Fruit fly (Drosophila melanogaster): ENCODE results near the gene Irk3.

DNA sequence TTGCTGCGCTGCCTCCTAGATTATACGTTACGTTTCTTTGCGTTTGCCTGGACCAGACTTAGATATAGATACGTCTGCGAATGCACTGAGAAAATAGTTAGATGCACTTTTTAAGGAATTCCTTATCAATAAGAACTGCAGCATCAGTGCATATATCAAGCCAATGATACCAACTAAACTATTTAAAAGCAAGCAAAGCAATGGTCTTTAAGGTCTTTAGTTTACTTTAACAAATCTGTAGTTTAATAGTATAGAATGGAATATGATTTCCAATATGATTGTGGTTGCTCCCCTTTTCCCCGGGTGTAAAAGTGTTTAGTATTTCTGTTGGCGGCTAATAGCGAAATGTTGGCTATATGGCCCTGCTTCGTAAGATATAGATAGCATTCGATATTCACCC is 33.1 kb upstream of the Irk3 start:
- no peak for TF ChIP-seq CTCF (optimal IDR thresholded peaks at IDR 0.05)
- no peak for TF ChIP-seq CG8478 (optimal IDR thresholded peaks at IDR 0.05)
